Worm (Caenorhabditis elegans) whole organism, late embryonic: ENCODE results near the gene hic-1.
A peak's percentile ranks its signal among the peaks of the same experiment; 100 is the strongest.

Experiments
- C08G9.2 ChIP-seq: sonication (generic microtip); optimal IDR thresholded peaks from 2 replicates; lab custom pipeline; 2016; ENCODE audit warnings: mild to moderate bottlenecking, missing genetic modification characterization, moderate library complexity, missing compliant biosample characterization
- C38D4.7 ChIP-seq: fragments of 200-800 bp; sonication (Bioruptor generic); optimal IDR thresholded peaks from 2 replicates; lab custom pipeline; 2018; ENCODE audit warnings: mild to moderate bottlenecking, missing genetic modification characterization, moderate library complexity, missing compliant biosample characterization
- K02D7.2 ChIP-seq: sonication (generic microtip); optimal IDR thresholded peaks from 2 replicates; lab custom pipeline; 2017; ENCODE audit warnings: mild to moderate bottlenecking, missing genetic modification characterization, missing compliant biosample characterization
- T23F11.4 ChIP-seq: fragments of 200-800 bp; sonication (Bioruptor generic); optimal IDR thresholded peaks from 2 replicates; lab custom pipeline; 2018; ENCODE audit warnings: mild to moderate bottlenecking, missing genetic modification characterization, missing compliant biosample characterization
- ahr-1 ChIP-seq: sonication (generic microtip); optimal IDR thresholded peaks from 2 replicates; lab custom pipeline; 2016; ENCODE audit warnings: missing genetic modification characterization, missing compliant biosample characterization
- ama-1 ChIP-seq: fragments of 150-350 bp; optimal IDR thresholded peaks from 2 replicates; lab custom pipeline; 2014
- ceh-14 ChIP-seq: sonication (generic microtip); optimal IDR thresholded peaks from 2 replicates; lab custom pipeline; 2016; ENCODE audit warnings: missing genotype, missing genetic modification characterization, missing compliant biosample characterization
- ceh-19 ChIP-seq: fragments of 200-800 bp; sonication (Bioruptor generic); optimal IDR thresholded peaks from 2 replicates; lab custom pipeline; 2018; ENCODE audit warnings: mild to moderate bottlenecking, missing genetic modification characterization, missing compliant biosample characterization
- ceh-22 ChIP-seq: sonication (generic microtip); optimal IDR thresholded peaks from 2 replicates; lab custom pipeline; 2017; ENCODE audit warnings: missing biosample characterization, missing genetic modification characterization
- ceh-24 ChIP-seq: sonication (generic microtip); optimal IDR thresholded peaks from 2 replicates; lab custom pipeline; 2016; ENCODE audit warnings: mild to moderate bottlenecking, missing genetic modification characterization, missing compliant biosample characterization
- ceh-30 ChIP-seq: fragments of 150-350 bp; optimal IDR thresholded peaks from 2 replicates; lab custom pipeline; 2014; ENCODE audit warnings: missing biosample characterization, missing genetic modification characterization
- ceh-31 ChIP-seq: sonication (generic microtip); optimal IDR thresholded peaks from 2 replicates; lab custom pipeline; 2016; ENCODE audit warnings: missing genetic modification characterization, missing compliant biosample characterization
- ceh-45 ChIP-seq: fragments of 200-800 bp; sonication (Bioruptor generic); IDR thresholded peaks from 2 replicates; pipeline ENCODE4 v1.3.6; 2022; ENCODE audit warnings: missing genetic modification reagents, missing genetic modification characterization, missing compliant biosample characterization
- ceh-48 ChIP-seq: sonication (generic microtip); optimal IDR thresholded peaks from 2 replicates; lab custom pipeline; 2016; ENCODE audit warnings: missing genetic modification characterization, inconsistent platforms, missing compliant biosample characterization
- ceh-9 ChIP-seq: sonication (generic microtip); optimal IDR thresholded peaks from 2 replicates; lab custom pipeline; 2016; ENCODE audit warnings: mild to moderate bottlenecking, missing genetic modification characterization, inconsistent platforms, missing compliant biosample characterization
- che-1 ChIP-seq: sonication (generic microtip); optimal IDR thresholded peaks from 2 replicates; lab custom pipeline; 2016; ENCODE audit warnings: mild to moderate bottlenecking, missing genetic modification characterization, missing compliant biosample characterization
- dve-1 ChIP-seq: sonication (generic microtip); optimal IDR thresholded peaks from 2 replicates; lab custom pipeline; 2017; ENCODE audit warnings: antibody characterized with exemption, mild to moderate bottlenecking, missing genetic modification characterization, missing compliant biosample characterization
- elt-2 ChIP-seq: sonication (generic microtip); optimal IDR thresholded peaks from 2 replicates; lab custom pipeline; 2016; ENCODE audit warnings: missing genetic modification reagents, missing genetic modification characterization, missing compliant biosample characterization
- ets-4 ChIP-seq: sonication (generic microtip); optimal IDR thresholded peaks from 2 replicates; lab custom pipeline; 2016; ENCODE audit warnings: missing genetic modification characterization, missing compliant biosample characterization
- eyg-1 ChIP-seq: sonication (generic microtip); optimal IDR thresholded peaks from 2 replicates; lab custom pipeline; 2016; ENCODE audit warnings: missing genotype, missing genetic modification characterization, missing compliant biosample characterization
- fax-1 ChIP-seq: sonication (generic microtip); optimal IDR thresholded peaks from 2 replicates; lab custom pipeline; 2016; ENCODE audit warnings: missing genotype, missing genetic modification characterization, missing compliant biosample characterization
- fkh-6 ChIP-seq: sonication (generic microtip); optimal IDR thresholded peaks from 2 replicates; lab custom pipeline; 2016; ENCODE audit warnings: missing genetic modification characterization, missing compliant biosample characterization
- gmeb-2 ChIP-seq: sonication (generic microtip); optimal IDR thresholded peaks from 2 replicates; lab custom pipeline; 2016; ENCODE audit warnings: missing genetic modification characterization, inconsistent platforms, missing compliant biosample characterization
- hlh-13 ChIP-seq: fragments of 200-800 bp; sonication (Bioruptor generic); optimal IDR thresholded peaks from 2 replicates; lab custom pipeline; 2018; ENCODE audit warnings: mild to moderate bottlenecking, missing genetic modification characterization, missing compliant biosample characterization
- hlh-15 ChIP-seq: sonication (generic microtip); optimal IDR thresholded peaks from 2 replicates; lab custom pipeline; 2016; ENCODE audit warnings: missing genetic modification characterization, missing compliant biosample characterization
- hlh-6 ChIP-seq: sonication (generic microtip); optimal IDR thresholded peaks from 2 replicates; lab custom pipeline; 2016; ENCODE audit warnings: missing genotype, missing genetic modification characterization, missing compliant biosample characterization
- lin-11 ChIP-seq: fragments of 200-800 bp; sonication (Bioruptor generic); optimal IDR thresholded peaks from 2 replicates; lab custom pipeline; 2018; ENCODE audit warnings: mild to moderate bottlenecking, missing genetic modification characterization, missing compliant biosample characterization
- madf-2 ChIP-seq: sonication (generic microtip); optimal IDR thresholded peaks from 2 replicates; lab custom pipeline; 2017; ENCODE audit warnings: missing genetic modification characterization, missing compliant biosample characterization
- mec-3 ChIP-seq: sonication (generic microtip); optimal IDR thresholded peaks from 2 replicates; lab custom pipeline; 2016; ENCODE audit warnings: borderline replicate concordance, missing genetic modification characterization, missing compliant biosample characterization
- nhr-11 ChIP-seq: fragments of 150-350 bp; optimal IDR thresholded peaks from 2 replicates; lab custom pipeline; 2014; ENCODE audit warnings: missing biosample characterization, missing genetic modification characterization
- npax-4 ChIP-seq: sonication (generic microtip); optimal IDR thresholded peaks from 2 replicates; lab custom pipeline; 2016; ENCODE audit warnings: missing genetic modification characterization, missing compliant biosample characterization
- pha-2 ChIP-seq: sonication (generic microtip); optimal IDR thresholded peaks from 2 replicates; lab custom pipeline; 2017; ENCODE audit warnings: mild to moderate bottlenecking, missing genetic modification characterization, missing compliant biosample characterization
- ref-2 ChIP-seq: sonication (generic microtip); optimal IDR thresholded peaks from 2 replicates; lab custom pipeline; 2016; ENCODE audit warnings: missing genetic modification characterization, missing compliant biosample characterization
- rnt-1 ChIP-seq: sonication (generic microtip); optimal IDR thresholded peaks from 2 replicates; lab custom pipeline; 2016; ENCODE audit warnings: missing genetic modification characterization, missing compliant biosample characterization
- sox-4 ChIP-seq: sonication (generic microtip); optimal IDR thresholded peaks from 2 replicates; lab custom pipeline; 2017; ENCODE audit warnings: mild to moderate bottlenecking, missing genetic modification characterization, inconsistent platforms, missing compliant biosample characterization
- ttx-3 ChIP-seq: sonication (generic microtip); optimal IDR thresholded peaks from 2 replicates; lab custom pipeline; 2016; ENCODE audit warnings: missing genetic modification reagents, missing genetic modification characterization, missing compliant biosample characterization
- unc-3 ChIP-seq, 2 experiments: fragments of 200-800 bp in 1 of 2; sonication (Bioruptor generic) in 1 of 2; sonication (generic microtip) in 1 of 2; conservative IDR thresholded peaks in 1 of 2; optimal IDR thresholded peaks in 1 of 2; 2 replicates each; pipeline versions ENCODE4 v1.3.6 to Lab custom; 2016 to 2022; ENCODE audit warnings: missing compliant biosample characterization in 2 of 2, missing genetic modification characterization in 2 of 2, missing genetic modification reagents in 1 of 2
- unc-42 ChIP-seq: sonication (generic microtip); optimal IDR thresholded peaks from 2 replicates; lab custom pipeline; 2016; ENCODE audit warnings: missing genotype, missing genetic modification characterization, missing compliant biosample characterization
- unc-55 ChIP-seq: sonication (generic microtip); optimal IDR thresholded peaks from 2 replicates; lab custom pipeline; 2017; ENCODE audit warnings: missing biosample characterization, missing genetic modification reagents, missing genetic modification characterization

The hic-1 gene

DNA sequence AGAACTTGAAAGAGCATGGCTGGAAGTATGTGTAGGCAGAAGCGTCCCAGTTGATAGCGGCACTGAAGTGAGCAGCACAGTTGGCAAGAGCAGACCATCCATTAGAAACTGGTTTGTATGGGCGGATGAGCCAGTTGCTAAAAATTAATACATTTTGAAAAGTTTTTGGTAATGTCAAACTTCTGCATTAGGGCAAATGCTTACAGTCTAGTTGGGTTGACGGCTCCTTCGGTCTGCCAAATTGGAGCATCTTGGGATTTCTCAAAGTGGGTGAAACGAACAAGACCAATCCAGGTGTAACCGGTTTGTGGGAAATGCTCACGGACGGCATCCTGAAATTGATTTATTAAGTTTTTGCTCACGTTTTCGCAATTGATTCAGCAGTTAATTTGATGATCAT, 19.0 kb upstream of the hic-1 start:
- TF ChIP-seq C38D4.7 (GFP tag; lab: Kevin White, UChicago) = no peak
- TF ChIP-seq ama-1 (lab: Kevin White, UChicago) = peak; percentile 60

DNA sequence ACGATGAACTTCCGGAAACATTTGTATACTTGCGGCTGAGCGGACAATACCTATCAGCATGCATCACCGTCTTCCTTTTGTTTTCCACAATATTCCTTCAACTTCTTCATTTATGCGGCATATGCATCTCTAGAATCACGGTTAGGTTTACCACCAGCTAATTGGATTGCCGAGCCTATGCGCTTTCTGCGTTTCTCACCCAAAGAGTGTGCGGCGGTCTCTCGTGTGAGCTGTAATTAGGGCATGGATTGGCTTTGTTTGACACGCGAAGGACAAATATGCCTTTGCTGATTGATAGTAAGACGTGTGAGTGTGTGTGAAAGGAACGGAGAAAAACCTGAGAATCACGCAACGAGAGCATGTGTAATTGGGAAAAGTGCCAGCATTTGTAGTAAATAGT, 14.9 kb upstream of the hic-1 start:
- TF ChIP-seq unc-42 (tag; lab: Kevin White, UChicago) = peak; percentile 80
- TF ChIP-seq ceh-14 (tag; lab: Kevin White, UChicago) = peak; percentile 4
- no peak for TF ChIP-seq ceh-9 (tag; lab: Kevin White, UChicago)
- peak; percentile 33 for TF ChIP-seq ceh-31
- peak; percentile 6 for TF ChIP-seq ttx-3 (tag; lab: Kevin White, UChicago)
- TF ChIP-seq hlh-15 (tag; lab: Kevin White, UChicago) = no peak

DNA sequence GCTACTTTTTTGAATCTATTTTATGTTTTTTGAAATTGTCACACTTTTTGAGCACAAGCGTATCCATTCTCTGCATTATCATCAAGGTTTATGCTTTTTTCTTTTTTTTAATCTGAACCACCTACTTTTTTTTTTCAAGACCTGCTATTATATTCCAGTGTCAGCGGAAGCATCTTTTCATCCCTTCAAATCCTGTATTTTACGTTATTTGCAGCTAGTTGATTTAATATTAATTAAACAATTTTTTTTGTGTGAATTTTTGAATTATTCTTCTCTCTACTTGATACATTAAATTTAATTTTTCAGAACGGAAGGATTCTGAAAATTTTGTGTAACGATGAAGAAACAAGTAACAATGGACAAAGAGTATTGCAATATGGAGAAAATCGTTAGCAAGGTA, 11.1 kb upstream of the hic-1 start, which contains the start of gene C25B8.8:
TSS of gene C25B8.8 (plus strand) at position 301 of the 400 bp plus-strand sequence.
- TF ChIP-seq fkh-6 (tag; lab: Kevin White, UChicago) = no peak
- TF ChIP-seq ceh-45 (GFP tag; lab: Robert Waterston, UW) = no peak
- TF ChIP-seq ets-4 (tag; lab: Kevin White, UChicago) = no peak
- no peak for TF ChIP-seq unc-3 (GFP tag; conservative IDR thresholded peaks at IDR 0.05; lab: Robert Waterston, UW)
- no peak for TF ChIP-seq unc-3 (tag; optimal IDR thresholded peaks at IDR 0.05; lab: Kevin White, UChicago)
- TF ChIP-seq che-1 (tag; lab: Kevin White, UChicago) = no peak
- TF ChIP-seq sox-4 (tag; lab: Kevin White, UChicago) = no peak
- no peak for TF ChIP-seq lin-11 (tag; lab: Kevin White, UChicago)
- no peak for TF ChIP-seq dve-1 (tag; lab: Kevin White, UChicago)
- TF ChIP-seq pha-2 (tag; lab: Kevin White, UChicago) = no peak
- no peak for TF ChIP-seq nhr-11 (tag; lab: Kevin White, UChicago)
- TF ChIP-seq ceh-48 = no peak
- no peak for TF ChIP-seq C08G9.2 (tag; lab: Kevin White, UChicago)
- no peak for TF ChIP-seq hlh-13 (GFP tag; lab: Kevin White, UChicago)
- TF ChIP-seq hlh-6 (tag; lab: Kevin White, UChicago) = no peak
- no peak for TF ChIP-seq fax-1 (tag; lab: Kevin White, UChicago)
- no peak for TF ChIP-seq ceh-19 (GFP tag; lab: Kevin White, UChicago)
- TF ChIP-seq elt-2 (tag; lab: Kevin White, UChicago) = no peak

DNA sequence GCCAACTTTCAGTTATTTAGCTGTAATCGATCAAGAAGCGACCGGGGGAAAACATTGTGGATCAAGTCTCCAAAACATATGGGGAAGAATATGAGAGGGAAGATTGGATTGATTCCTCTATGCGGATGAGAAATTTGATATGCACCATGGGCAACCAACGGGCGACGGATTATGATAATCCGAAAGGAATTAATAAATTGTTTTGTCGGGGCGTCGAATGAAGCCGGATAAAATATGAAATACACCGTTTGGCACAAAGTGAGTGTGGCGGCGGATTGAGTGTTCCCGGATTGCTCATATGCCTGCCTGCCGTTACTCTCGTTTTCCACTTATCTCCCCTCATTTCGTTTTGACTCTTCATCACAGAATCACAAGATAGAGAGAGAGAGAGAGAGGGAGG, 10.6 kb upstream of the hic-1 start:
- no peak for TF ChIP-seq madf-2 (tag; lab: Kevin White, UChicago)
- no peak for TF ChIP-seq rnt-1 (tag; lab: Kevin White, UChicago)
- no peak for TF ChIP-seq ceh-9 (tag; lab: Kevin White, UChicago)
- TF ChIP-seq C38D4.7 (GFP tag; lab: Kevin White, UChicago) = no peak
- TF ChIP-seq unc-55 (GFP tag; lab: Kevin White, UChicago) = no peak
- no peak for TF ChIP-seq npax-4 (tag; lab: Kevin White, UChicago)
- TF ChIP-seq eyg-1 (tag; lab: Kevin White, UChicago) = no peak
- TF ChIP-seq T23F11.4 (GFP tag; lab: Kevin White, UChicago) = no peak
- no peak for TF ChIP-seq mec-3

ce11 chrX:6607599-6607998, 9.0 kb upstream of the hic-1 start:
- TF ChIP-seq K02D7.2 (tag; lab: Kevin White, UChicago) (no peak), ceh-22 (no peak), madf-2 (tag; lab: Kevin White, UChicago) (no peak), fkh-6 (tag; lab: Kevin White, UChicago) (no peak), ceh-30 (tag; lab: Kevin White, UChicago) (no peak), gmeb-2 (tag; lab: Kevin White, UChicago) (no peak), ceh-24 (no peak), C08G9.2 (tag; lab: Kevin White, UChicago) (no peak), ref-2 (tag; lab: Kevin White, UChicago) (no peak), ceh-48 (no peak), ahr-1 (tag; lab: Kevin White, UChicago) (no peak)
